Worm (Caenorhabditis elegans): ENCODE results near the gene F53F4.4.

Gene F53F4.4

ce11 chrV:13620676-13621075 lies 27.5 kb downstream of the F53F4.4 start, which contains the start of gene F53F4.15:
F53F4.15 (plus strand) TSS chrV:13620976.
- TF ChIP-seq ztf-23 (GFP tag; IDR thresholded peaks at IDR 0.05), result no peak
- TF ChIP-seq ref-1 (GFP tag; conservative IDR thresholded peaks at IDR 0.05), result no peak
- TF ChIP-seq T22C8.4 (GFP tag; IDR thresholded peaks at IDR 0.05), result no peak
- no peak for TF ChIP-seq tab-1 (GFP tag; IDR thresholded peaks at IDR 0.05)
- TF ChIP-seq ztf-29 (GFP tag; IDR thresholded peaks at IDR 0.05), result no peak
- TF ChIP-seq flt-1 (GFP tag; IDR thresholded peaks at IDR 0.05), result no peak
- no peak for TF ChIP-seq med-1 (GFP tag; optimal IDR thresholded peaks at IDR 0.05; ENCODE audit: insufficient read depth)
- no peak for TF ChIP-seq cog-1 (tag; optimal IDR thresholded peaks at IDR 0.05)
- no peak for TF ChIP-seq klf-2 (GFP tag; conservative IDR thresholded peaks at IDR 0.05)

ce11 chrV:13621720-13622119 lies 28.5 kb downstream of the F53F4.4 start, which contains the start of gene F53F4.16:
F53F4.16 (minus strand) TSS chrV:13621820.
- no peak for TF ChIP-seq T22C8.4 (GFP tag; IDR thresholded peaks at IDR 0.05)
- no peak for TF ChIP-seq ref-1 (GFP tag; conservative IDR thresholded peaks at IDR 0.05)
- TF ChIP-seq ztf-23 (GFP tag; IDR thresholded peaks at IDR 0.05), result no peak
- TF ChIP-seq ztf-29 (GFP tag; IDR thresholded peaks at IDR 0.05), result no peak
- TF ChIP-seq cog-1 (tag; optimal IDR thresholded peaks at IDR 0.05), result no peak
- no peak for TF ChIP-seq med-1 (GFP tag; optimal IDR thresholded peaks at IDR 0.05; ENCODE audit: insufficient read depth)
- TF ChIP-seq flt-1 (GFP tag; IDR thresholded peaks at IDR 0.05), result no peak
- no peak for TF ChIP-seq tab-1 (GFP tag; IDR thresholded peaks at IDR 0.05)
- TF ChIP-seq klf-2 (GFP tag; conservative IDR thresholded peaks at IDR 0.05), result no peak

- TF ChIP-seq T22C8.4 (GFP tag; IDR thresholded peaks at IDR 0.05) (no peak), cog-1 (tag; optimal IDR thresholded peaks at IDR 0.05) (no peak), ztf-29 (GFP tag; IDR thresholded peaks at IDR 0.05) (no peak), flt-1 (GFP tag; IDR thresholded peaks at IDR 0.05) (no peak), ref-1 (GFP tag; conservative IDR thresholded peaks at IDR 0.05) (no peak), klf-2 (GFP tag; conservative IDR thresholded peaks at IDR 0.05) (no peak), med-1 (GFP tag; optimal IDR thresholded peaks at IDR 0.05; ENCODE audit: insufficient read depth) (no peak), tab-1 (GFP tag; IDR thresholded peaks at IDR 0.05) (no peak), ztf-23 (GFP tag; IDR thresholded peaks at IDR 0.05) (no peak)
Measured at ce11 chrV:13624424-13624823, 31.2 kb downstream of the F53F4.4 start, which contains the start of gene F53F4.11. F53F4.11 (minus strand) TSS chrV:13624524.

ce11 chrV:13625517-13626097 lies 32.4 kb downstream of the F53F4.4 start, which contains the start of the genes nduv-2 and F53F4.12:
nduv-2 (minus strand) TSS chrV:13625567.
F53F4.12 (plus strand) TSS chrV:13626047.
- TF ChIP-seq ref-1 (GFP tag; conservative IDR thresholded peaks at IDR 0.05) (no peak), med-1 (GFP tag; optimal IDR thresholded peaks at IDR 0.05; ENCODE audit: insufficient read depth) (no peak), T22C8.4 (GFP tag; IDR thresholded peaks at IDR 0.05) (no peak), cog-1 (tag; optimal IDR thresholded peaks at IDR 0.05) (no peak), ztf-29 (GFP tag; IDR thresholded peaks at IDR 0.05) (no peak), tab-1 (GFP tag; IDR thresholded peaks at IDR 0.05) (no peak), ztf-23 (GFP tag; IDR thresholded peaks at IDR 0.05) (no peak), klf-2 (GFP tag; conservative IDR thresholded peaks at IDR 0.05) (no peak), flt-1 (GFP tag; IDR thresholded peaks at IDR 0.05) (no peak)

- no peak for TF ChIP-seq tab-1 (GFP tag; IDR thresholded peaks at IDR 0.05)
- TF ChIP-seq T22C8.4 (GFP tag; IDR thresholded peaks at IDR 0.05), result no peak
- no peak for TF ChIP-seq flt-1 (GFP tag; IDR thresholded peaks at IDR 0.05)
- TF ChIP-seq ztf-23 (GFP tag; IDR thresholded peaks at IDR 0.05), result no peak
- TF ChIP-seq ref-1 (GFP tag; conservative IDR thresholded peaks at IDR 0.05), result no peak
- TF ChIP-seq cog-1 (tag; optimal IDR thresholded peaks at IDR 0.05), result no peak
- TF ChIP-seq ztf-29 (GFP tag; IDR thresholded peaks at IDR 0.05), result no peak
- TF ChIP-seq klf-2 (GFP tag; conservative IDR thresholded peaks at IDR 0.05), result no peak
- TF ChIP-seq med-1 (GFP tag; optimal IDR thresholded peaks at IDR 0.05; ENCODE audit: insufficient read depth), result no peak
Measured at ce11 chrV:13627103-13627623, 34.0 kb downstream of the F53F4.4 start, which contains the start of gene sde-2. sde-2 (plus strand) TSS chrV:13627573.

- no peak for TF ChIP-seq ztf-29 (GFP tag; IDR thresholded peaks at IDR 0.05)
- no peak for TF ChIP-seq ztf-23 (GFP tag; IDR thresholded peaks at IDR 0.05)
- TF ChIP-seq T22C8.4 (GFP tag; IDR thresholded peaks at IDR 0.05), result no peak
- TF ChIP-seq cog-1 (tag; optimal IDR thresholded peaks at IDR 0.05), result no peak
Measured at ce11 chrV:13634149-13634548, 41.0 kb downstream of the F53F4.4 start, which contains the start of gene H37A05.2. H37A05.2 (minus strand) TSS chrV:13634249.

- TF ChIP-seq ref-1 (GFP tag; conservative IDR thresholded peaks at IDR 0.05), result no peak
- no peak for TF ChIP-seq med-1 (GFP tag; optimal IDR thresholded peaks at IDR 0.05; ENCODE audit: insufficient read depth)
- TF ChIP-seq cog-1 (tag; optimal IDR thresholded peaks at IDR 0.05), result no peak
- TF ChIP-seq tab-1 (GFP tag; IDR thresholded peaks at IDR 0.05), result no peak
- TF ChIP-seq flt-1 (GFP tag; IDR thresholded peaks at IDR 0.05), result no peak
- TF ChIP-seq ztf-23 (GFP tag; IDR thresholded peaks at IDR 0.05), result no peak
- no peak for TF ChIP-seq T22C8.4 (GFP tag; IDR thresholded peaks at IDR 0.05)
- TF ChIP-seq ztf-29 (GFP tag; IDR thresholded peaks at IDR 0.05), result no peak
- TF ChIP-seq klf-2 (GFP tag; conservative IDR thresholded peaks at IDR 0.05), result no peak
Measured at ce11 chrV:13636411-13636810, 43.2 kb downstream of the F53F4.4 start.

- no peak for TF ChIP-seq ztf-29 (GFP tag; IDR thresholded peaks at IDR 0.05)
Measured at ce11 chrV:13638040-13638439, 44.9 kb downstream of the F53F4.4 start.

ce11 chrV:13645848-13646578 lies 52.8 kb downstream of the F53F4.4 start:
- TF ChIP-seq ref-1 (GFP tag; conservative IDR thresholded peaks at IDR 0.05) (no peak; the same call in 1 of the 2 replicates), ztf-29 (GFP tag; IDR thresholded peaks at IDR 0.05) (peak; percentile 47; the same call in 1 of the 2 replicates), T22C8.4 (GFP tag; IDR thresholded peaks at IDR 0.05) (no peak), cog-1 (tag; optimal IDR thresholded peaks at IDR 0.05) (no peak), flt-1 (GFP tag; IDR thresholded peaks at IDR 0.05) (peak; percentile 31), med-1 (GFP tag; optimal IDR thresholded peaks at IDR 0.05; ENCODE audit: insufficient read depth) (no peak), ztf-23 (GFP tag; IDR thresholded peaks at IDR 0.05) (peak; percentile 51; the same call in 1 of the 2 replicates), tab-1 (GFP tag; IDR thresholded peaks at IDR 0.05) (peak; percentile 68; the same call in 1 of the 2 replicates), klf-2 (GFP tag; conservative IDR thresholded peaks at IDR 0.05) (peak; percentile 70)

All from whole organism, midembryonic.